Worm (Caenorhabditis elegans) whole organism, young adult: ENCODE measurements around the gene D1054.5.

Experiments
- lin-35 ChIP-seq, 3 experiments: fragments of 150-350 bp in 2 of 3; sonication (generic microtip) in 1 of 3; optimal IDR thresholded peaks; 2 replicates each; lab custom pipeline; 2014 to 2018; ENCODE audit warnings: missing biosample characterization in 3 of 3, missing genetic modification characterization in 3 of 3, missing genetic modification reagents in 3 of 3
- repo-1 ChIP-seq: sonication (generic microtip); optimal IDR thresholded peaks from 2 replicates; lab custom pipeline; 2017; ENCODE audit warnings: mild to moderate bottlenecking, missing genetic modification characterization, missing compliant biosample characterization
- somi-1 ChIP-seq: fragments of 200-800 bp; sonication (Bioruptor generic); optimal IDR thresholded peaks from 2 replicates; lab custom pipeline; 2018; ENCODE audit warnings: mild to moderate bottlenecking, missing genetic modification characterization, missing compliant biosample characterization

DNA sequence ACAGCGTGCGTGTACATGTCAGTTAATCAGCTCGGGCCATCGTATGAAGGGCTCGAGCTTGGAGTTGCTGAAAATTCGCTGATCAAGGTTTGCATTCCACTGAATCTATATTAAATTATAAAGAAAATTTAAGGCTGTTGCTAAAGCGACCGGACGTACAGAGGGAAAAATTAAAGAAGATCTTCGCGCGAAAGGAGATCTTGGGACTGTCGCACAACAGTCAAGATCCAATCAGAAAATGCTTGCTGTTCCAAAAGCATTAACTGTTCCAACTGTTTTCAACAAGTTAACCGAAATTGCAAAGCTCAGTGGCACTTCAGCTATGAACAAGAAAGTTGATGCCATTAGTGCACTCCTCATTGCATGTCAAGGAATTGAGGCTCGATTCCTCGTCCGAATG lies 38.0 kb upstream of the D1054.5 start:
- no peak for TF ChIP-seq repo-1 (tag; lab: Kevin White, UChicago)
- no peak for TF ChIP-seq lin-35 (GFP tag; optimal IDR thresholded peaks at IDR 0.05; lab: Kevin White, UChicago)
- no peak for TF ChIP-seq somi-1 (GFP tag; lab: Kevin White, UChicago)
